Fruit fly (Drosophila melanogaster) whole organism, embryonic: Measurements from ENCODE around the gene borr.

Experiments
- Abd-B ChIP-seq: fragments of 200-800 bp; sonication (Bioruptor generic); optimal IDR thresholded peaks from 2 replicates; lab custom pipeline; 2018; ENCODE audit warnings: missing biosample characterization, mild to moderate bottlenecking, missing genetic modification characterization, moderate library complexity
- B-H1 ChIP-seq: fragments of 200-800 bp; sonication (Bioruptor generic); IDR thresholded peaks from 3 replicates; pipeline ENCODE4 v1.3.6; 2022; ENCODE audit warnings: missing biosample characterization, missing genetic modification characterization
- CG10462 ChIP-seq: fragments of 200-800 bp; sonication (Bioruptor generic); optimal IDR thresholded peaks from 2 replicates; lab custom pipeline; 2016; ENCODE audit warnings: missing biosample characterization, missing genetic modification characterization
- CG10543 ChIP-seq: fragments of 200-800 bp; sonication (Bioruptor generic); optimal IDR thresholded peaks from 3 replicates; lab custom pipeline; 2017; ENCODE audit warnings: missing biosample characterization, mild to moderate bottlenecking, missing genetic modification characterization, moderate library complexity
- CG11560 ChIP-seq: fragments of 200-800 bp; sonication (Bioruptor generic); IDR thresholded peaks from 3 replicates; pipeline ENCODE4 v1.3.6; 2022; ENCODE audit warnings: missing biosample characterization, missing genetic modification characterization
- CG11696 ChIP-seq: fragments of 200-800 bp; sonication (Bioruptor generic); IDR thresholded peaks from 2 replicates; pipeline ENCODE4 v1.3.6; 2022; ENCODE audit warnings: missing biosample characterization, missing genetic modification characterization
- CG12071 ChIP-seq: fragments of 200-800 bp; sonication (Bioruptor generic); optimal IDR thresholded peaks from 3 replicates; lab custom pipeline; 2018; ENCODE audit warnings: missing biosample characterization, mild to moderate bottlenecking, missing genetic modification characterization
- CG12299 ChIP-seq: fragments of 200-800 bp; sonication (Bioruptor generic); optimal IDR thresholded peaks from 2 replicates; lab custom pipeline; 2018; ENCODE audit warnings: missing biosample characterization, mild to moderate bottlenecking, missing genetic modification characterization
- CG13424 ChIP-seq: fragments of 200-800 bp; sonication (Bioruptor generic); optimal IDR thresholded peaks from 2 replicates; lab custom pipeline; 2019; ENCODE audit warnings: missing biosample characterization, mild to moderate bottlenecking, missing genetic modification characterization, moderate library complexity
- CG15479 ChIP-seq: fragments of 200-800 bp; sonication (Bioruptor generic); optimal IDR thresholded peaks from 3 replicates; lab custom pipeline; 2019; ENCODE audit warnings: missing biosample characterization, mild to moderate bottlenecking, missing genetic modification characterization, moderate library complexity
- CG17361 ChIP-seq: fragments of 200-800 bp; sonication (Bioruptor generic); IDR thresholded peaks from 3 replicates; pipeline ENCODE4 v1.3.6; 2022; ENCODE audit warnings: missing biosample characterization, missing genetic modification characterization
- CG17385 ChIP-seq: fragments of 200-800 bp; sonication (Bioruptor generic); optimal IDR thresholded peaks from 3 replicates; lab custom pipeline; 2018; ENCODE audit warnings: missing biosample characterization, mild to moderate bottlenecking, missing genetic modification characterization
- CG18262 ChIP-seq: fragments of 200-800 bp; optimal IDR thresholded peaks from 3 replicates; lab custom pipeline; 2019; ENCODE audit warnings: missing biosample characterization, mild to moderate bottlenecking, missing genetic modification characterization, moderate library complexity
- CG18619 ChIP-seq: fragments of 200-800 bp; sonication (Bioruptor generic); optimal IDR thresholded peaks from 3 replicates; lab custom pipeline; 2017; ENCODE audit warnings: missing biosample characterization, mild to moderate bottlenecking, missing genetic modification characterization
- CG3847 ChIP-seq: fragments of 200-800 bp; sonication (Bioruptor generic); IDR thresholded peaks from 2 replicates; pipeline ENCODE4 v1.3.6; 2022; ENCODE audit warnings: missing biosample characterization, missing genetic modification characterization
- CG5245 ChIP-seq: fragments of 200-800 bp; sonication (Bioruptor generic); optimal IDR thresholded peaks from 3 replicates; lab custom pipeline; 2016; ENCODE audit warnings: missing biosample characterization, missing genetic modification characterization
- CG9215 ChIP-seq: fragments of 200-800 bp; sonication (Bioruptor generic); IDR thresholded peaks from 2 replicates; pipeline ENCODE4 v1.3.6; 2022; ENCODE audit warnings: missing biosample characterization, missing genetic modification characterization
- CG9437 ChIP-seq: fragments of 200-800 bp; sonication (Bioruptor generic); optimal IDR thresholded peaks from 2 replicates; lab custom pipeline; 2018; ENCODE audit warnings: missing biosample characterization, mild to moderate bottlenecking, missing genetic modification characterization
- CG9727 ChIP-seq: fragments of 200-800 bp; sonication (Bioruptor generic); optimal IDR thresholded peaks from 3 replicates; lab custom pipeline; 2017; ENCODE audit warnings: missing biosample characterization, mild to moderate bottlenecking, missing genetic modification characterization
- Dll ChIP-seq: fragments of 200-800 bp; sonication (Bioruptor generic); IDR thresholded peaks from 4 replicates; pipeline ENCODE4 v1.3.6; 2022; ENCODE audit warnings: missing biosample characterization, missing genetic modification characterization; ENCODE audit not compliant: partially characterized antibody
- Doc3 ChIP-seq: fragments of 200-800 bp; sonication (Bioruptor generic); IDR thresholded peaks from 3 replicates; pipeline ENCODE4 v1.3.6; 2022; ENCODE audit warnings: missing biosample characterization, missing genetic modification characterization; ENCODE audit not compliant: partially characterized antibody
- Dp ChIP-seq: fragments of 200-800 bp; sonication (Bioruptor generic); optimal IDR thresholded peaks from 2 replicates; lab custom pipeline; 2018; ENCODE audit warnings: missing biosample characterization, mild to moderate bottlenecking, missing genetic modification characterization, moderate library complexity
- H15 ChIP-seq: fragments of 200-800 bp; sonication (Bioruptor generic); IDR thresholded peaks from 3 replicates; pipeline ENCODE4 v1.3.6; 2022; ENCODE audit warnings: missing biosample characterization, missing genetic modification characterization
- HmgZ ChIP-seq: fragments of 200-800 bp; sonication (Bioruptor generic); optimal IDR thresholded peaks from 2 replicates; lab custom pipeline; 2018; ENCODE audit warnings: missing biosample characterization, mild to moderate bottlenecking, missing genetic modification characterization
- MBD-R2 ChIP-seq: fragments of 200-800 bp; sonication (Bioruptor generic); IDR thresholded peaks from 2 replicates; pipeline ENCODE4 v1.3.6; 2022; ENCODE audit warnings: missing biosample characterization, missing genetic modification characterization
- Optix ChIP-seq: fragments of 200-800 bp; sonication (Bioruptor generic); IDR thresholded peaks from 3 replicates; pipeline ENCODE4 v1.3.6; 2022; ENCODE audit warnings: missing biosample characterization, missing genetic modification characterization
- PHDP ChIP-seq: fragments of 200-800 bp; sonication (Bioruptor generic); optimal IDR thresholded peaks from 3 replicates; lab custom pipeline; 2018; ENCODE audit warnings: missing biosample characterization, mild to moderate bottlenecking, missing genetic modification characterization, moderate library complexity
- Ptx1 ChIP-seq: fragments of 200-800 bp; sonication (Bioruptor generic); IDR thresholded peaks from 2 replicates; pipeline ENCODE4 v1.3.6; 2022; ENCODE audit warnings: missing biosample characterization, missing genetic modification characterization
- Ssrp ChIP-seq: fragments of 200-800 bp; sonication (Bioruptor generic); optimal IDR thresholded peaks from 2 replicates; lab custom pipeline; 2018; ENCODE audit warnings: missing biosample characterization, mild to moderate bottlenecking, missing genetic modification characterization, moderate library complexity
- YL-1 ChIP-seq: fragments of 200-800 bp; sonication (Bioruptor generic); optimal IDR thresholded peaks from 3 replicates; lab custom pipeline; 2017; ENCODE audit warnings: missing biosample characterization, mild to moderate bottlenecking, missing genetic modification characterization
- ase ChIP-seq: fragments of 200-800 bp; sonication (Bioruptor generic); IDR thresholded peaks from 3 replicates; pipeline ENCODE4 v1.3.6; 2022; ENCODE audit warnings: missing biosample characterization, missing genetic modification characterization
- cas ChIP-seq: fragments of 200-800 bp; sonication (Bioruptor generic); IDR thresholded peaks from 2 replicates; pipeline ENCODE4 v1.3.6; 2022; ENCODE audit warnings: missing biosample characterization, missing genetic modification characterization
- cg ChIP-seq: fragments of 200-800 bp; sonication (Bioruptor generic); optimal IDR thresholded peaks from 3 replicates; lab custom pipeline; 2019; ENCODE audit warnings: missing biosample characterization, mild to moderate bottlenecking, missing genetic modification characterization, moderate library complexity
- chm ChIP-seq: fragments of 200-800 bp; sonication (Bioruptor generic); IDR thresholded peaks from 2 replicates; pipeline ENCODE4 v1.3.6; 2022; ENCODE audit warnings: missing biosample characterization, missing genetic modification characterization
- corto ChIP-seq: fragments of 200-800 bp; sonication (Bioruptor generic); optimal IDR thresholded peaks from 2 replicates; lab custom pipeline; 2016; ENCODE audit warnings: missing biosample characterization, mild to moderate bottlenecking, missing genetic modification characterization, moderate library complexity
- cwo ChIP-seq: fragments of 200-800 bp; sonication (Bioruptor generic); optimal IDR thresholded peaks from 3 replicates; lab custom pipeline; 2017; ENCODE audit warnings: missing biosample characterization, missing genetic modification characterization, mild to moderate bottlenecking, moderate library complexity, missing genetic modification reagents
- dimm ChIP-seq: fragments of 200-800 bp; sonication (Bioruptor generic); IDR thresholded peaks from 2 replicates; pipeline ENCODE4 v1.3.6; 2022; ENCODE audit warnings: missing biosample characterization, missing genetic modification characterization
- ewg ChIP-seq: fragments of 200-800 bp; sonication (Bioruptor generic); optimal IDR thresholded peaks from 3 replicates; lab custom pipeline; 2017; ENCODE audit warnings: mild to moderate bottlenecking, missing biosample characterization, missing genetic modification reagents, missing genetic modification characterization
- grn ChIP-seq: fragments of 200-800 bp; sonication (Bioruptor generic); optimal IDR thresholded peaks from 3 replicates; lab custom pipeline; 2017; ENCODE audit warnings: missing biosample characterization, missing genetic modification characterization
- ham ChIP-seq: fragments of 200-800 bp; sonication (Bioruptor generic); IDR thresholded peaks from 2 replicates; pipeline ENCODE4 v1.3.6; 2022; ENCODE audit warnings: missing biosample characterization, missing genetic modification characterization
- ind ChIP-seq: fragments of 200-800 bp; sonication (Bioruptor generic); optimal IDR thresholded peaks from 3 replicates; lab custom pipeline; 2016; ENCODE audit warnings: missing biosample characterization, missing genetic modification characterization
- jigr1 ChIP-seq: fragments of 200-800 bp; sonication (Bioruptor generic); IDR thresholded peaks from 3 replicates; pipeline ENCODE4 v1.3.6; 2022; ENCODE audit warnings: missing biosample characterization, missing genetic modification characterization
- lola ChIP-seq, 3 experiments: fragments of >200 bp in 2 of 3; fragments of 200-800 bp in 1 of 3; sonication (Bioruptor generic) in 1 of 3; optimal IDR thresholded peaks; 2 replicates each; lab custom pipeline; 2017 to 2019; ENCODE audit warnings: missing biosample characterization in 3 of 3, missing genetic modification characterization in 3 of 3, mild to moderate bottlenecking in 1 of 3, moderate library complexity in 1 of 3
- psq ChIP-seq: fragments of 200-800 bp; sonication (Bioruptor generic); optimal IDR thresholded peaks from 2 replicates; lab custom pipeline; 2017; ENCODE audit warnings: missing biosample characterization, missing genetic modification characterization
- row ChIP-seq: fragments of 200-800 bp; sonication (Bioruptor generic); IDR thresholded peaks from 3 replicates; pipeline ENCODE4 v1.3.6; 2022; ENCODE audit warnings: missing biosample characterization, missing genetic modification characterization
- salm ChIP-seq: fragments of 200-800 bp; sonication (Bioruptor generic); optimal IDR thresholded peaks from 2 replicates; lab custom pipeline; 2018; ENCODE audit warnings: missing biosample characterization, mild to moderate bottlenecking, missing genetic modification characterization
- toy ChIP-seq: fragments of 200-800 bp; sonication (Bioruptor generic); IDR thresholded peaks from 2 replicates; pipeline ENCODE4 v1.3.6; 2022; ENCODE audit warnings: missing biosample characterization, missing genetic modification characterization
- trem ChIP-seq: fragments of 200-800 bp; optimal IDR thresholded peaks from 3 replicates; lab custom pipeline; 2019; ENCODE audit warnings: missing biosample characterization, mild to moderate bottlenecking, missing genetic modification characterization, moderate library complexity
- twi ChIP-seq: fragments of 200-800 bp; optimal IDR thresholded peaks from 2 replicates; lab custom pipeline; 2019; ENCODE audit warnings: missing biosample characterization, mild to moderate bottlenecking, missing genetic modification characterization, moderate library complexity
- vvl ChIP-seq: fragments of 200-800 bp; sonication (Bioruptor generic); IDR thresholded peaks from 2 replicates; pipeline ENCODE4 v1.3.6; 2022; ENCODE audit warnings: missing biosample characterization, missing genetic modification characterization
- wek ChIP-seq: fragments of 200-800 bp; sonication (Bioruptor generic); optimal IDR thresholded peaks from 3 replicates; lab custom pipeline; 2018; ENCODE audit warnings: missing biosample characterization, mild to moderate bottlenecking, missing genetic modification characterization, moderate library complexity
- wor ChIP-seq: fragments of 200-800 bp; sonication (Bioruptor generic); IDR thresholded peaks from 2 replicates; pipeline ENCODE4 v1.3.6; 2022; ENCODE audit warnings: missing biosample characterization, missing genetic modification characterization

The borr gene

dm6 chr2L:9252947-9253346 is at the start of gene borr (continued):
- TF ChIP-seq psq (GFP tag; lab: Kevin White, UChicago), result no peak
- TF ChIP-seq cas (GFP tag; lab: Robert Waterston, UW), result no peak
- no peak for TF ChIP-seq wek (GFP tag; lab: Kevin White, UChicago)
- no peak for TF ChIP-seq salm (tag; lab: Kevin White, UChicago)
- no peak for TF ChIP-seq Doc3
- TF ChIP-seq Dll (GFP tag; lab: Robert Waterston, UW), result no peak
- no peak for TF ChIP-seq toy
- TF ChIP-seq CG9727, result no peak
- no peak for TF ChIP-seq B-H1
- TF ChIP-seq HmgZ (tag; lab: Kevin White, UChicago), result peak; percentile 19
- peak; percentile 98 for TF ChIP-seq Dp (GFP tag; lab: Kevin White, UChicago)
- no peak for TF ChIP-seq cg (GFP tag; lab: Kevin White, UChicago)
- TF ChIP-seq grn, result no peak
- TF ChIP-seq dimm, result no peak
- TF ChIP-seq CG9437, result no peak
- no peak for TF ChIP-seq CG11696 (GFP tag; lab: Robert Waterston, UW)
- no peak for TF ChIP-seq row (GFP tag; lab: Robert Waterston, UW)
- TF ChIP-seq Ssrp (tag; lab: Kevin White, UChicago), result no peak
- TF ChIP-seq CG5245 (GFP tag; lab: Kevin White, UChicago), result no peak
- TF ChIP-seq CG12071 (GFP tag; lab: Kevin White, UChicago), result no peak
- TF ChIP-seq Abd-B (GFP tag; lab: Kevin White, UChicago), result no peak
- no peak for TF ChIP-seq CG18619 (GFP tag; lab: Kevin White, UChicago)
- TF ChIP-seq CG3847 (GFP tag; lab: Robert Waterston, UW), result peak; percentile 61; the same call in 1 of the 2 replicates
- TF ChIP-seq ewg (GFP tag; lab: Kevin White, UChicago), result no peak
- TF ChIP-seq CG17385 (GFP tag; lab: Kevin White, UChicago), result no peak
- peak; percentile 38 for TF ChIP-seq MBD-R2 (GFP tag; lab: Robert Waterston, UW)
- TF ChIP-seq cwo, result no peak
- TF ChIP-seq YL-1, result peak; percentile 20
- no peak for TF ChIP-seq Optix (GFP tag; lab: Robert Waterston, UW)
- no peak for TF ChIP-seq Ptx1
- no peak for TF ChIP-seq jigr1 (GFP tag; lab: Robert Waterston, UW)
- TF ChIP-seq PHDP (tag; lab: Kevin White, UChicago), result no peak
- no peak for TF ChIP-seq CG10462 (GFP tag; lab: Kevin White, UChicago)
- TF ChIP-seq CG12299, result no peak
- no peak for TF ChIP-seq ase (GFP tag; lab: Robert Waterston, UW)
- TF ChIP-seq CG10543 (GFP tag; lab: Kevin White, UChicago), result no peak
- TF ChIP-seq CG17361 (GFP tag; lab: Robert Waterston, UW), result no peak
- peak; percentile 54 for TF ChIP-seq trem (tag; lab: Kevin White, UChicago)
- no peak for TF ChIP-seq vvl (GFP tag; lab: Robert Waterston, UW)
- TF ChIP-seq CG18262 (tag; lab: Kevin White, UChicago), result no peak
- no peak for TF ChIP-seq CG13424 (tag; lab: Kevin White, UChicago)
- no peak for TF ChIP-seq CG11560
- no peak for TF ChIP-seq twi
- no peak for TF ChIP-seq CG9215 (GFP tag; lab: Robert Waterston, UW)
- no peak for TF ChIP-seq H15 (GFP tag; lab: Robert Waterston, UW)
- TF ChIP-seq CG15479 (GFP tag; lab: Kevin White, UChicago), result no peak
- TF ChIP-seq lola (GFP tag; optimal IDR thresholded peaks at IDR 0.05; lab: Kevin White, UChicago), result no peak
- no peak for TF ChIP-seq ind (GFP tag; lab: Kevin White, UChicago)
- TF ChIP-seq chm (GFP tag; lab: Robert Waterston, UW), result no peak
- no peak for TF ChIP-seq ham (GFP tag; lab: Robert Waterston, UW)
- TF ChIP-seq wor, result no peak
- no peak for TF ChIP-seq corto (GFP tag; lab: Kevin White, UChicago)
